Worm (Caenorhabditis elegans): ENCODE results near the gene F18E9.4.
A peak's percentile ranks its signal among the peaks of the same experiment; 100 is the strongest.
"Not testable (repeated sequence)": the region's sequence is repeated elsewhere in the genome, so short reads cannot be mapped to it uniquely, and the experiment has no call there.

F18E9.4 gene

ce11 chrX:8598491-8598890 lies 18.2 kb downstream of the F18E9.4 start:
- TF ChIP-seq him-1 (tag; optimal IDR thresholded peaks at IDR 0.05) (no peak), W03F9.2 (tag; optimal IDR thresholded peaks at IDR 0.05) (no peak), dao-5 (tag; optimal IDR thresholded peaks at IDR 0.05) (no peak)

ce11 chrX:8599725-8600124 lies 19.4 kb downstream of the F18E9.4 start:
- TF ChIP-seq W03F9.2 (tag; optimal IDR thresholded peaks at IDR 0.05) (no peak), him-1 (tag; optimal IDR thresholded peaks at IDR 0.05) (no peak), dao-5 (tag; optimal IDR thresholded peaks at IDR 0.05) (no peak)

ce11 chrX:8601235-8601634 lies 20.9 kb downstream of the F18E9.4 start, which contains the start of gene F18E9.1:
F18E9.1 (plus strand) TSS chrX:8601535.
- no peak for TF ChIP-seq W03F9.2 (tag; optimal IDR thresholded peaks at IDR 0.05)
- TF ChIP-seq him-1 (tag; optimal IDR thresholded peaks at IDR 0.05) = no peak
- TF ChIP-seq dao-5 (tag; optimal IDR thresholded peaks at IDR 0.05) = no peak

- TF ChIP-seq him-1 (tag; optimal IDR thresholded peaks at IDR 0.05) (no peak), dao-5 (tag; optimal IDR thresholded peaks at IDR 0.05) (no peak), W03F9.2 (tag; optimal IDR thresholded peaks at IDR 0.05) (no peak)
Observed at ce11 chrX:8602722-8603427, 22.6 kb downstream of the F18E9.4 start.

ce11 chrX:8604160-8604559 lies 23.8 kb downstream of the F18E9.4 start:
- TF ChIP-seq W03F9.2 (tag; optimal IDR thresholded peaks at IDR 0.05) (no peak), dao-5 (tag; optimal IDR thresholded peaks at IDR 0.05) (no peak)

- TF ChIP-seq W03F9.2 (tag; optimal IDR thresholded peaks at IDR 0.05) (no peak), him-1 (tag; optimal IDR thresholded peaks at IDR 0.05) (no peak), dao-5 (tag; optimal IDR thresholded peaks at IDR 0.05) (no peak)
Observed at ce11 chrX:8605005-8605404, 24.7 kb downstream of the F18E9.4 start, which contains the start of the genes H35N09.2 and H35N09.1. H35N09.2 (minus strand) TSS chrX:8605058. H35N09.1 (plus strand) TSS chrX:8605339.

- TF ChIP-seq him-1 (tag; optimal IDR thresholded peaks at IDR 0.05) (no peak), dao-5 (tag; optimal IDR thresholded peaks at IDR 0.05) (peak; percentile 12)
Observed at ce11 chrX:8608756-8609155, 28.4 kb downstream of the F18E9.4 start.

- not testable (repeated sequence) for TF ChIP-seq W03F9.2, him-1, dao-5 (tag; optimal IDR thresholded peaks at IDR 0.05)
Observed at ce11 chrX:8610606-8611005, 30.3 kb downstream of the F18E9.4 start, which contains the start of gene K01A12.4. K01A12.4 (plus strand) TSS chrX:8610906.

- TF ChIP-seq him-1 (tag; optimal IDR thresholded peaks at IDR 0.05) = no peak
- TF ChIP-seq dao-5 (tag; optimal IDR thresholded peaks at IDR 0.05) = no peak
- TF ChIP-seq W03F9.2 (tag; optimal IDR thresholded peaks at IDR 0.05) = no peak
Observed at ce11 chrX:8612278-8612677, 32.0 kb downstream of the F18E9.4 start.

ce11 chrX:8613053-8613452 lies 32.7 kb downstream of the F18E9.4 start, which contains the start of gene K01A12.2:
K01A12.2 (plus strand) TSS chrX:8613353.
- TF ChIP-seq dao-5 (tag; optimal IDR thresholded peaks at IDR 0.05) (no peak), him-1 (tag; optimal IDR thresholded peaks at IDR 0.05) (no peak), W03F9.2 (tag; optimal IDR thresholded peaks at IDR 0.05) (no peak)

ce11 chrX:8623840-8624591 lies 43.7 kb downstream of the F18E9.4 start:
- TF ChIP-seq W03F9.2 (tag; optimal IDR thresholded peaks at IDR 0.05) (peak; percentile 15), dao-5 (tag; optimal IDR thresholded peaks at IDR 0.05) (peak; percentile 14), him-1 (tag; optimal IDR thresholded peaks at IDR 0.05) (no peak)

ce11 chrX:8625090-8625489 lies 44.8 kb downstream of the F18E9.4 start, which contains the start of gene K01A12.3:
K01A12.3 (minus strand) TSS chrX:8625190.
- no peak for TF ChIP-seq dao-5 (tag; optimal IDR thresholded peaks at IDR 0.05)
- TF ChIP-seq him-1 (tag; optimal IDR thresholded peaks at IDR 0.05) = no peak
- TF ChIP-seq W03F9.2 (tag; optimal IDR thresholded peaks at IDR 0.05) = no peak
